Fruit fly (Drosophila melanogaster) whole organism, pupa: Measurements from ENCODE around the gene mRpL22.

Experiments used
- CG10348 ChIP-seq: fragments of 200-800 bp; sonication (Bioruptor generic); IDR thresholded peaks from 2 replicates; pipeline ENCODE4 v1.3.6; 2022; ENCODE audit warnings: missing biosample characterization, missing genetic modification characterization
- CG15710 ChIP-seq: fragments of 200-800 bp; sonication (Bioruptor generic); optimal IDR thresholded peaks from 2 replicates; lab custom pipeline; 2018; ENCODE audit warnings: missing biosample characterization, mild to moderate bottlenecking, missing genetic modification characterization, moderate library complexity
- CG17806 ChIP-seq: fragments of 200-800 bp; sonication (Bioruptor generic); optimal IDR thresholded peaks from 2 replicates; lab custom pipeline; 2018; ENCODE audit warnings: missing biosample characterization, mild to moderate bottlenecking, missing genetic modification characterization, moderate library complexity
- CG9948 ChIP-seq: fragments of 200-800 bp; sonication (Bioruptor generic); optimal IDR thresholded peaks from 2 replicates; lab custom pipeline; 2018; ENCODE audit warnings: missing biosample characterization, mild to moderate bottlenecking, missing genetic modification characterization, moderate library complexity
- Pif1B ChIP-seq: fragments of 200-800 bp; sonication (Bioruptor generic); optimal IDR thresholded peaks from 3 replicates; lab custom pipeline; 2016; ENCODE audit warnings: missing biosample characterization, missing genetic modification characterization

- TF ChIP-seq CG9948 (tag; lab: Kevin White, UChicago) (peak; percentile 14), CG15710 (tag; lab: Kevin White, UChicago) (no peak), CG10348 (no peak), CG17806 (tag; lab: Kevin White, UChicago) (no peak), Pif1B (GFP tag; lab: Kevin White, UChicago) (no peak)
These were observed 46.3 kb downstream of the mRpL22 start for dm6 chrX:16830081-16830480.
